Fruit fly (Drosophila melanogaster) whole organism, embryonic: ENCODE results near the gene Nse1.

Experiments used
- ATbp ChIP-seq: fragments of 200-800 bp; sonication (Bioruptor generic); optimal IDR thresholded peaks from 2 replicates; lab custom pipeline; 2017; ENCODE audit warnings: missing biosample characterization, mild to moderate bottlenecking, missing genetic modification characterization, missing genetic modification reagents
- Atf3 ChIP-seq: fragments of 200-800 bp; sonication (Bioruptor generic); optimal IDR thresholded peaks from 3 replicates; lab custom pipeline; 2016; ENCODE audit warnings: missing biosample characterization, missing genetic modification characterization
- CG10147 ChIP-seq: fragments of 200-800 bp; sonication (Bioruptor generic); optimal IDR thresholded peaks from 2 replicates; lab custom pipeline; 2019; ENCODE audit warnings: missing biosample characterization, mild to moderate bottlenecking, missing genetic modification characterization, moderate library complexity
- CG10979 ChIP-seq: fragments of 200-800 bp; sonication (Bioruptor generic); optimal IDR thresholded peaks from 2 replicates; lab custom pipeline; 2018; ENCODE audit warnings: missing biosample characterization, mild to moderate bottlenecking, missing genetic modification characterization, moderate library complexity
- CG14014 ChIP-seq: fragments of 200-800 bp; sonication (Bioruptor generic); IDR thresholded peaks from 2 replicates; pipeline ENCODE4 v1.3.6; 2022; ENCODE audit warnings: missing biosample characterization, missing genetic modification characterization
- CG16813 ChIP-seq: fragments of 200-800 bp; sonication (Bioruptor generic); IDR thresholded peaks from 3 replicates; pipeline ENCODE4 v1.3.6; 2022; ENCODE audit warnings: missing biosample characterization, missing genetic modification characterization; ENCODE audit not compliant: partially characterized antibody
- CG17829 ChIP-seq: fragments of 200-800 bp; optimal IDR thresholded peaks from 2 replicates; lab custom pipeline; 2019; ENCODE audit warnings: missing biosample characterization, mild to moderate bottlenecking, missing genetic modification characterization, moderate library complexity
- CG2199 ChIP-seq: fragments of 200-800 bp; sonication (Bioruptor generic); IDR thresholded peaks from 3 replicates; pipeline ENCODE4 v1.3.6; 2022; ENCODE audit warnings: missing biosample characterization, missing genetic modification characterization
- CG3281 ChIP-seq: fragments of 200-800 bp; sonication (Bioruptor generic); optimal IDR thresholded peaks from 3 replicates; lab custom pipeline; 2017; ENCODE audit warnings: missing biosample characterization, mild to moderate bottlenecking, missing genetic modification characterization
- CG34422 ChIP-seq: fragments of 200-800 bp; sonication (Bioruptor generic); IDR thresholded peaks from 3 replicates; pipeline ENCODE4 v1.3.6; 2022; ENCODE audit warnings: missing biosample characterization, missing genetic modification characterization
- CG4328 ChIP-seq: fragments of 200-800 bp; sonication (Bioruptor generic); optimal IDR thresholded peaks from 3 replicates; lab custom pipeline; 2017; ENCODE audit warnings: missing biosample characterization, missing genetic modification reagents, missing genetic modification characterization
- CG6854 ChIP-seq: fragments of 200-800 bp; sonication (Bioruptor generic); optimal IDR thresholded peaks from 3 replicates; lab custom pipeline; 2017; ENCODE audit warnings: missing biosample characterization, mild to moderate bottlenecking, missing genetic modification characterization
- CG7556 ChIP-seq: fragments of 200-800 bp; sonication (Bioruptor generic); optimal IDR thresholded peaks from 2 replicates; lab custom pipeline; 2017; ENCODE audit warnings: missing biosample characterization, mild to moderate bottlenecking, missing genetic modification characterization
- CG7839 ChIP-seq: fragments of 200-800 bp; sonication (Bioruptor generic); optimal IDR thresholded peaks from 3 replicates; lab custom pipeline; 2018; ENCODE audit warnings: missing biosample characterization, mild to moderate bottlenecking, missing genetic modification characterization, moderate library complexity
- CG9797 ChIP-seq: fragments of 200-800 bp; sonication (Bioruptor generic); optimal IDR thresholded peaks from 3 replicates; lab custom pipeline; 2018; ENCODE audit warnings: missing biosample characterization, mild to moderate bottlenecking, missing genetic modification characterization
- Drgx ChIP-seq: fragments of 200-800 bp; sonication (Bioruptor generic); IDR thresholded peaks from 2 replicates; pipeline ENCODE4 v1.3.6; 2022; ENCODE audit warnings: missing biosample characterization, missing genetic modification characterization
- E2f1 ChIP-seq: fragments of 200-800 bp; sonication (Bioruptor generic); IDR thresholded peaks from 2 replicates; pipeline ENCODE4 v1.3.6; 2022; ENCODE audit warnings: missing biosample characterization, missing genetic modification characterization
- Eip74EF ChIP-seq, 2 experiments: fragments of 200-800 bp in 1 of 2; fragments of >200 bp in 1 of 2; sonication (Bioruptor generic) in 1 of 2; optimal IDR thresholded peaks; 2 replicates each; lab custom pipeline; 2017 to 2019; ENCODE audit warnings: missing biosample characterization in 2 of 2, missing genetic modification characterization in 2 of 2, mild to moderate bottlenecking in 1 of 2, moderate library complexity in 1 of 2
- Fer1 ChIP-seq: fragments of 200-800 bp; sonication (Bioruptor generic); optimal IDR thresholded peaks from 2 replicates; lab custom pipeline; 2017; ENCODE audit warnings: missing biosample characterization, mild to moderate bottlenecking, missing genetic modification characterization
- Fer3 ChIP-seq: fragments of 200-800 bp; sonication (Bioruptor generic); optimal IDR thresholded peaks from 2 replicates; lab custom pipeline; 2018; ENCODE audit warnings: missing biosample characterization, mild to moderate bottlenecking, missing genetic modification characterization, moderate library complexity
- Hr3 ChIP-seq: fragments of 200-800 bp; sonication (Bioruptor generic); optimal IDR thresholded peaks from 3 replicates; lab custom pipeline; 2016; ENCODE audit warnings: missing biosample characterization, missing genetic modification characterization
- Jarid2 ChIP-seq: fragments of 200-800 bp; sonication (Bioruptor generic); optimal IDR thresholded peaks from 3 replicates; lab custom pipeline; 2017; ENCODE audit warnings: mild to moderate bottlenecking, missing biosample characterization, missing genetic modification reagents, missing genetic modification characterization
- Six4 ChIP-seq: fragments of 200-800 bp; sonication (Bioruptor generic); optimal IDR thresholded peaks from 2 replicates; lab custom pipeline; 2016; ENCODE audit warnings: missing biosample characterization, missing genetic modification characterization
- Sox100B ChIP-seq: fragments of 200-800 bp; sonication (Bioruptor generic); optimal IDR thresholded peaks from 3 replicates; lab custom pipeline; 2018; ENCODE audit warnings: missing biosample characterization, mild to moderate bottlenecking, missing genetic modification characterization
- Sry-β ChIP-seq: fragments of 200-800 bp; sonication (Bioruptor generic); optimal IDR thresholded peaks from 2 replicates; lab custom pipeline; 2018; ENCODE audit warnings: missing biosample characterization, mild to moderate bottlenecking, missing genetic modification characterization, moderate library complexity
- Stat92E ChIP-seq, 3 experiments: fragments of >200 bp in 2 of 3; fragments of 200-800 bp in 1 of 3; sonication (Bioruptor generic) in 1 of 3; optimal IDR thresholded peaks; 2 replicates each; lab custom pipeline; 2017 to 2019; ENCODE audit warnings: missing biosample characterization in 3 of 3, missing genetic modification characterization in 3 of 3, mild to moderate bottlenecking in 1 of 3, moderate library complexity in 1 of 3
- Tbp ChIP-seq: fragments of >200 bp; optimal IDR thresholded peaks from 2 replicates; lab custom pipeline; 2018; ENCODE audit warnings: missing biosample characterization, missing genetic modification characterization
- Vsx1 ChIP-seq: fragments of 200-800 bp; sonication (Bioruptor generic); optimal IDR thresholded peaks from 2 replicates; lab custom pipeline; 2017; ENCODE audit warnings: missing biosample characterization, mild to moderate bottlenecking, missing genetic modification characterization, missing genetic modification reagents
- bowl ChIP-seq: fragments of 200-800 bp; sonication (Bioruptor generic); IDR thresholded peaks from 2 replicates; pipeline ENCODE4 v1.3.6; 2022; ENCODE audit warnings: missing biosample characterization, missing genetic modification characterization
- bsh ChIP-seq, 2 experiments: fragments of 200-800 bp; sonication (Bioruptor generic); optimal IDR thresholded peaks; 2 replicates each; lab custom pipeline; 2017 to 2018; ENCODE audit warnings: mild to moderate bottlenecking in 2 of 2, missing biosample characterization in 2 of 2, missing genetic modification characterization in 2 of 2, moderate library complexity in 1 of 2
- caup ChIP-seq: fragments of 200-800 bp; sonication (Bioruptor generic); optimal IDR thresholded peaks from 3 replicates; lab custom pipeline; 2017; ENCODE audit warnings: missing biosample characterization, mild to moderate bottlenecking, missing genetic modification characterization, moderate library complexity; ENCODE audit not compliant: severe bottlenecking
- chn ChIP-seq: fragments of 200-800 bp; sonication (Bioruptor generic); optimal IDR thresholded peaks from 2 replicates; lab custom pipeline; 2016; ENCODE audit warnings: missing biosample characterization, missing genetic modification characterization
- croc ChIP-seq: fragments of 200-800 bp; sonication (Bioruptor generic); conservative IDR thresholded peaks from 3 replicates; pipeline ENCODE4 v1.3.6; 2022; ENCODE audit warnings: missing biosample characterization, missing genetic modification characterization
- crol ChIP-seq: fragments of 200-800 bp; sonication (Bioruptor generic); IDR thresholded peaks from 2 replicates; pipeline ENCODE4 v1.3.6; 2022; ENCODE audit warnings: missing biosample characterization, missing genetic modification characterization
- danr ChIP-seq: fragments of 200-800 bp; sonication (Bioruptor generic); IDR thresholded peaks from 2 replicates; pipeline ENCODE4 v1.3.6; 2022; ENCODE audit warnings: missing biosample characterization, missing genetic modification characterization
- dpn ChIP-seq, 2 experiments: fragments of 200-800 bp; sonication (Bioruptor generic); optimal IDR thresholded peaks; 3 replicates each; lab custom pipeline; 2016; ENCODE audit warnings: missing biosample characterization in 2 of 2, missing genetic modification characterization in 2 of 2
- dysf ChIP-seq: fragments of 200-800 bp; sonication (Bioruptor generic); IDR thresholded peaks from 3 replicates; pipeline ENCODE4 v1.3.6; 2022; ENCODE audit warnings: missing biosample characterization, missing genetic modification characterization
- fd64A ChIP-seq: fragments of 200-800 bp; sonication (Bioruptor generic); optimal IDR thresholded peaks from 3 replicates; lab custom pipeline; 2018; ENCODE audit warnings: missing biosample characterization, mild to moderate bottlenecking, missing genetic modification characterization
- ftz-f1 ChIP-seq: fragments of 200-800 bp; sonication (Bioruptor generic); optimal IDR thresholded peaks from 2 replicates; lab custom pipeline; 2016; ENCODE audit warnings: missing biosample characterization, missing genetic modification characterization
- gem ChIP-seq: fragments of 200-800 bp; sonication (Bioruptor generic); optimal IDR thresholded peaks from 2 replicates; lab custom pipeline; 2019; ENCODE audit warnings: missing biosample characterization, mild to moderate bottlenecking, missing genetic modification characterization, moderate library complexity
- gsb-n ChIP-seq: fragments of 200-800 bp; sonication (Bioruptor generic); optimal IDR thresholded peaks from 3 replicates; lab custom pipeline; 2018; ENCODE audit warnings: missing biosample characterization, mild to moderate bottlenecking, missing genetic modification characterization
- lmd ChIP-seq: fragments of 200-800 bp; sonication (Bioruptor generic); IDR thresholded peaks from 2 replicates; pipeline ENCODE4 v1.3.6; 2022; ENCODE audit warnings: missing biosample characterization, missing genetic modification characterization
- peb ChIP-seq: fragments of 200-800 bp; sonication (Bioruptor generic); IDR thresholded peaks from 2 replicates; pipeline ENCODE4 v1.3.6; 2022; ENCODE audit warnings: missing biosample characterization, missing genetic modification characterization
- pnt ChIP-seq: fragments of 200-800 bp; sonication (Bioruptor generic); optimal IDR thresholded peaks from 3 replicates; lab custom pipeline; 2016; ENCODE audit warnings: missing biosample characterization, missing genetic modification characterization
- run ChIP-seq: fragments of 200-800 bp; sonication (Bioruptor generic); optimal IDR thresholded peaks from 3 replicates; lab custom pipeline; 2018; ENCODE audit warnings: missing biosample characterization, mild to moderate bottlenecking, missing genetic modification characterization
- salm ChIP-seq: fragments of 200-800 bp; sonication (Bioruptor generic); optimal IDR thresholded peaks from 2 replicates; lab custom pipeline; 2018; ENCODE audit warnings: missing biosample characterization, mild to moderate bottlenecking, missing genetic modification characterization
- twi ChIP-seq: fragments of 200-800 bp; optimal IDR thresholded peaks from 2 replicates; lab custom pipeline; 2019; ENCODE audit warnings: missing biosample characterization, mild to moderate bottlenecking, missing genetic modification characterization, moderate library complexity
- vvl ChIP-seq: fragments of 200-800 bp; sonication (Bioruptor generic); IDR thresholded peaks from 2 replicates; pipeline ENCODE4 v1.3.6; 2022; ENCODE audit warnings: missing biosample characterization, missing genetic modification characterization
- zf30C ChIP-seq: fragments of 200-800 bp; sonication (Bioruptor generic); optimal IDR thresholded peaks from 3 replicates; lab custom pipeline; 2018; ENCODE audit warnings: missing biosample characterization, mild to moderate bottlenecking, missing genetic modification characterization

The Nse1 gene

dm6 chr2L:6693794-6694254 is 16.4 kb upstream of the Nse1 start (continued):
- peak; percentile 20; the same call in 1 of the 2 replicates for TF ChIP-seq lmd
- TF ChIP-seq E2f1 (GFP tag; lab: Robert Waterston, UW) = 0 out of 2 replicates have a peak, but pooled peaks have one; percentile 10
- no peak for TF ChIP-seq Stat92E (GFP tag; optimal IDR thresholded peaks at IDR 0.05; lab: Kevin White, UChicago)
- peak; percentile 39 for TF ChIP-seq ATbp (GFP tag; lab: Kevin White, UChicago)
- no peak for TF ChIP-seq peb
- TF ChIP-seq dpn (GFP tag; optimal IDR thresholded peaks at IDR 0.05; lab: Kevin White, UChicago) = peak in 1 of 2 experiments; percentile 13
- TF ChIP-seq CG10147 (GFP tag; lab: Kevin White, UChicago) = peak; percentile 34
- TF ChIP-seq CG7839 = peak; percentile 71
- no peak for TF ChIP-seq CG2199
- TF ChIP-seq ftz-f1 (GFP tag; lab: Kevin White, UChicago) = no peak
- TF ChIP-seq CG34422 (GFP tag; lab: Robert Waterston, UW) = no peak
- TF ChIP-seq bowl (GFP tag; lab: Robert Waterston, UW) = no peak
- no peak for TF ChIP-seq salm (tag; lab: Kevin White, UChicago)
- no peak for TF ChIP-seq Tbp (GFP tag; lab: Kevin White, UChicago)
- TF ChIP-seq danr = 0 out of 2 replicates have a peak, but pooled peaks have one; percentile 28
- TF ChIP-seq Six4 = peak; percentile 41
- peak; percentile 33 for TF ChIP-seq CG3281 (GFP tag; lab: Kevin White, UChicago)
- no peak for TF ChIP-seq Fer3 (tag; lab: Kevin White, UChicago)
- no peak for TF ChIP-seq zf30C
- no peak for TF ChIP-seq Fer1 (GFP tag; lab: Kevin White, UChicago)
- TF ChIP-seq CG10979 (tag; lab: Kevin White, UChicago) = peak; percentile 83
- peak; percentile 11 for TF ChIP-seq caup (GFP tag; lab: Kevin White, UChicago)
- TF ChIP-seq gem (tag; lab: Kevin White, UChicago) = peak; percentile 77
- TF ChIP-seq chn (GFP tag; lab: Kevin White, UChicago) = no peak
- 0 out of 3 replicates have a peak, but pooled peaks have one; percentile 39 for TF ChIP-seq dysf (GFP tag; lab: Robert Waterston, UW)
- TF ChIP-seq twi = peak; percentile 16
- TF ChIP-seq CG14014 (GFP tag; lab: Robert Waterston, UW) = 0 out of 2 replicates have a peak, but pooled peaks have one; percentile 34
- TF ChIP-seq gsb-n (tag; lab: Kevin White, UChicago) = peak; percentile 47
- no peak for TF ChIP-seq Jarid2 (GFP tag; lab: Kevin White, UChicago)
- TF ChIP-seq Hr3 = peak; percentile 27
- no peak for TF ChIP-seq CG4328 (GFP tag; lab: Kevin White, UChicago)
- no peak for TF ChIP-seq run (tag; lab: Kevin White, UChicago)
- TF ChIP-seq Drgx (GFP tag; lab: Robert Waterston, UW) = 0 out of 2 replicates have a peak, but pooled peaks have one; percentile 9
- peak; percentile 47 to 58 for TF ChIP-seq bsh (GFP tag; optimal IDR thresholded peaks at IDR 0.05; lab: Kevin White, UChicago)
- no peak; the same call in 2 of the 3 replicates for TF ChIP-seq croc (GFP tag; lab: Robert Waterston, UW)
- TF ChIP-seq vvl (GFP tag; lab: Robert Waterston, UW) = 0 out of 2 replicates have a peak, but pooled peaks have one; percentile 12
- TF ChIP-seq fd64A (GFP tag; lab: Kevin White, UChicago) = peak; percentile 14
- TF ChIP-seq CG7556 (GFP tag; lab: Kevin White, UChicago) = peak; percentile 82
- TF ChIP-seq CG6854 (GFP tag; lab: Kevin White, UChicago) = peak; percentile 36
- peak; percentile 67 for TF ChIP-seq CG17829
- peak; percentile 84 for TF ChIP-seq Sox100B (GFP tag; lab: Kevin White, UChicago)
- no peak for TF ChIP-seq crol
- TF ChIP-seq pnt (GFP tag; lab: Kevin White, UChicago) = no peak
- TF ChIP-seq CG16813 (GFP tag; lab: Robert Waterston, UW) = no peak
- no peak for TF ChIP-seq Sry-β (GFP tag; lab: Kevin White, UChicago)
- peak in 1 of 2 experiments; percentile 68 for TF ChIP-seq Eip74EF (GFP tag; optimal IDR thresholded peaks at IDR 0.05; lab: Kevin White, UChicago)
- TF ChIP-seq Vsx1 (GFP tag; lab: Kevin White, UChicago) = no peak
- no peak for TF ChIP-seq CG9797
- TF ChIP-seq Atf3 (GFP tag; lab: Kevin White, UChicago) = no peak
